Fruit fly (Drosophila melanogaster) whole organism, wandering third instar larva: ENCODE measurements around the gene CG11836.

Experiments used
- Abd-B ChIP-seq: fragments of >200 bp; optimal IDR thresholded peaks from 2 replicates; lab custom pipeline; 2017; ENCODE audit warnings: missing biosample characterization, missing genetic modification characterization
- CG32264 ChIP-seq: fragments of 200-800 bp; sonication (Bioruptor generic); optimal IDR thresholded peaks from 2 replicates; lab custom pipeline; 2016; ENCODE audit warnings: missing biosample characterization, missing genetic modification characterization
- CG9705 ChIP-seq: fragments of 200-800 bp; sonication (Bioruptor generic); optimal IDR thresholded peaks from 2 replicates; lab custom pipeline; 2018; ENCODE audit warnings: missing biosample characterization, mild to moderate bottlenecking, missing genetic modification characterization
- CrebA ChIP-seq: fragments of 200-800 bp; sonication (Bioruptor generic); optimal IDR thresholded peaks from 2 replicates; lab custom pipeline; 2016; ENCODE audit warnings: missing biosample characterization, mild to moderate bottlenecking, missing genetic modification characterization, borderline replicate concordance
- Dfd ChIP-seq: fragments of >200 bp; optimal IDR thresholded peaks from 2 replicates; lab custom pipeline; 2017; ENCODE audit warnings: missing biosample characterization, missing genetic modification characterization
- Dif ChIP-seq: fragments of 200-275, 200-300 bp; sonication (Bioruptor generic); optimal IDR thresholded peaks from 2 replicates; lab custom pipeline; 2018; ENCODE audit warnings: missing biosample characterization, missing genetic modification characterization; ENCODE audit not compliant: partially characterized antibody
- GATAd ChIP-seq: sonication (Bioruptor generic); optimal IDR thresholded peaks from 2 replicates; lab custom pipeline; 2016; ENCODE audit warnings: missing biosample characterization, missing genetic modification characterization
- HLH106 ChIP-seq: fragments of 200-800 bp; optimal IDR thresholded peaks from 3 replicates; lab custom pipeline; 2019; ENCODE audit warnings: missing biosample characterization, mild to moderate bottlenecking, missing genetic modification characterization, moderate library complexity
- Hnf4 ChIP-seq: fragments of 200-800 bp; sonication (Bioruptor generic); optimal IDR thresholded peaks from 2 replicates; lab custom pipeline; 2016; ENCODE audit warnings: missing biosample characterization, mild to moderate bottlenecking, missing genetic modification characterization
- Hr78 ChIP-seq: fragments of >200 bp; optimal IDR thresholded peaks from 2 replicates; lab custom pipeline; 2017; ENCODE audit warnings: missing biosample characterization, missing genetic modification characterization
- Hr83 ChIP-seq: fragments of 200-300 bp; sonication (Bioruptor generic); optimal IDR thresholded peaks from 2 replicates; lab custom pipeline; 2016; ENCODE audit warnings: missing biosample characterization, mild to moderate bottlenecking, missing genetic modification characterization, moderate library complexity; ENCODE audit not compliant: poor library complexity, severe bottlenecking
- Jra ChIP-seq: sonication (Bioruptor generic); optimal IDR thresholded peaks from 2 replicates; lab custom pipeline; 2016; ENCODE audit warnings: missing biosample characterization, missing genetic modification characterization
- Mio ChIP-seq: sonication (Bioruptor generic); optimal IDR thresholded peaks from 2 replicates; lab custom pipeline; 2016; ENCODE audit warnings: missing biosample characterization, missing genetic modification characterization
- Myc ChIP-seq: fragments of >200 bp; optimal IDR thresholded peaks from 2 replicates; lab custom pipeline; 2017
- N ChIP-seq: fragments of >200 bp; optimal IDR thresholded peaks from 2 replicates; lab custom pipeline; 2018; ENCODE audit warnings: missing biosample characterization, missing external identifiers, missing genetic modification characterization
- OdsH ChIP-seq: fragments of 200-800 bp; sonication (Bioruptor generic); optimal IDR thresholded peaks from 2 replicates; lab custom pipeline; 2016; ENCODE audit warnings: missing biosample characterization, mild to moderate bottlenecking, missing genetic modification characterization
- Rel ChIP-seq, 2 experiments: fragments of 200-800 bp; sonication (Bioruptor generic) in 1 of 2; optimal IDR thresholded peaks; 2 replicates in 1 of 2; 3 replicates in 1 of 2; lab custom pipeline; 2016 to 2019; ENCODE audit warnings: mild to moderate bottlenecking in 2 of 2, missing biosample characterization in 2 of 2, missing genetic modification characterization in 2 of 2, moderate library complexity in 1 of 2
- Sp1 ChIP-seq: fragments of 200-800 bp; sonication (Bioruptor generic); optimal IDR thresholded peaks from 3 replicates; lab custom pipeline; 2019; ENCODE audit warnings: missing biosample characterization, mild to moderate bottlenecking, missing genetic modification characterization, moderate library complexity
- Vsx2 ChIP-seq: fragments of 200-300, 225-300 bp; sonication (Bioruptor generic); optimal IDR thresholded peaks from 2 replicates; lab custom pipeline; 2018; ENCODE audit warnings: missing biosample characterization, missing genetic modification characterization; ENCODE audit not compliant: partially characterized antibody
- br ChIP-seq: fragments of 200-800 bp; sonication (Bioruptor generic); optimal IDR thresholded peaks from 2 replicates; lab custom pipeline; 2016; ENCODE audit warnings: missing biosample characterization, missing genetic modification characterization
- brk ChIP-seq: fragments of 200-800 bp; sonication (Bioruptor generic); optimal IDR thresholded peaks from 2 replicates; lab custom pipeline; 2016; ENCODE audit warnings: missing biosample characterization, mild to moderate bottlenecking, missing genetic modification characterization
- dl ChIP-seq, 2 experiments: fragments of 175-275, 200-275 bp in 1 of 2; fragments of 200-275 bp in 1 of 2; sonication (Bioruptor generic); optimal IDR thresholded peaks; lab custom pipeline; 2018; ENCODE audit warnings: mild to moderate bottlenecking in 2 of 2, missing biosample characterization in 2 of 2, missing genetic modification characterization in 2 of 2, moderate library complexity in 2 of 2; ENCODE audit not compliant: partially characterized antibody in 2 of 2, insufficient read depth in 1 of 2
- dmrt93B ChIP-seq: fragments of 200-800 bp; sonication (Bioruptor generic); optimal IDR thresholded peaks from 2 replicates; lab custom pipeline; 2018; ENCODE audit warnings: missing biosample characterization, mild to moderate bottlenecking, missing genetic modification characterization
- dsf ChIP-seq: sonication (Bioruptor generic); optimal IDR thresholded peaks from 2 replicates; lab custom pipeline; 2016; ENCODE audit warnings: missing biosample characterization, missing genetic modification characterization, borderline replicate concordance
- ey ChIP-seq: fragments of 200-800 bp; sonication (Bioruptor generic); optimal IDR thresholded peaks from 2 replicates; lab custom pipeline; 2016; ENCODE audit warnings: missing biosample characterization, missing genetic modification characterization
- foxo ChIP-seq, 2 experiments: fragments of 200-800 bp; sonication (Bioruptor generic); optimal IDR thresholded peaks; 2 replicates in 1 of 2; 3 replicates in 1 of 2; lab custom pipeline; 2016 to 2017; ENCODE audit warnings: missing biosample characterization in 2 of 2, missing genetic modification characterization in 2 of 2
- fru ChIP-seq: fragments of 200-800 bp; sonication (Bioruptor generic); optimal IDR thresholded peaks from 3 replicates; lab custom pipeline; 2016; ENCODE audit warnings: missing biosample characterization, mild to moderate bottlenecking, missing genetic modification characterization
- h ChIP-seq: fragments of 200-800 bp; sonication (Bioruptor generic); optimal IDR thresholded peaks from 3 replicates; lab custom pipeline; 2016; ENCODE audit warnings: missing biosample characterization, mild to moderate bottlenecking, missing genetic modification characterization
- jim ChIP-seq: fragments of 175-275, 200-325 bp; sonication (Bioruptor generic); optimal IDR thresholded peaks from 2 replicates; lab custom pipeline; 2016; ENCODE audit warnings: missing biosample characterization, mild to moderate bottlenecking, missing genetic modification characterization
- lola ChIP-seq: fragments of >200 bp; optimal IDR thresholded peaks from 2 replicates; lab custom pipeline; 2017; ENCODE audit warnings: missing biosample characterization, missing genetic modification characterization
- pan ChIP-seq: fragments of >200 bp; optimal IDR thresholded peaks from 2 replicates; lab custom pipeline; 2017
- psq ChIP-seq: fragments of 200-800 bp; sonication (Bioruptor generic); optimal IDR thresholded peaks from 3 replicates; lab custom pipeline; 2017; ENCODE audit warnings: missing biosample characterization, mild to moderate bottlenecking, missing genetic modification characterization, moderate library complexity
- rgr ChIP-seq: fragments of 200-800 bp; sonication (Bioruptor generic); optimal IDR thresholded peaks from 3 replicates; lab custom pipeline; 2016; ENCODE audit warnings: missing biosample characterization, mild to moderate bottlenecking, missing genetic modification characterization
- sage ChIP-seq: fragments of 200-800 bp; sonication (Bioruptor generic); optimal IDR thresholded peaks from 2 replicates; lab custom pipeline; 2016; ENCODE audit warnings: missing biosample characterization, mild to moderate bottlenecking, missing genetic modification characterization
- sv ChIP-seq: fragments of 200-800 bp; sonication (Bioruptor generic); optimal IDR thresholded peaks from 3 replicates; lab custom pipeline; 2016; ENCODE audit warnings: missing biosample characterization, missing genetic modification characterization
- tai ChIP-seq: sonication (Bioruptor generic); optimal IDR thresholded peaks from 2 replicates; lab custom pipeline; 2016; ENCODE audit warnings: missing biosample characterization, missing genetic modification characterization
- usp ChIP-seq: fragments of >200 bp; optimal IDR thresholded peaks from 2 replicates; lab custom pipeline; 2017; ENCODE audit warnings: missing biosample characterization, missing genetic modification characterization
- woc ChIP-seq: sonication (Bioruptor generic); optimal IDR thresholded peaks from 2 replicates; lab custom pipeline; 2016; ENCODE audit warnings: missing biosample characterization, mild to moderate bottlenecking, missing genetic modification characterization

Gene CG11836

DNA sequence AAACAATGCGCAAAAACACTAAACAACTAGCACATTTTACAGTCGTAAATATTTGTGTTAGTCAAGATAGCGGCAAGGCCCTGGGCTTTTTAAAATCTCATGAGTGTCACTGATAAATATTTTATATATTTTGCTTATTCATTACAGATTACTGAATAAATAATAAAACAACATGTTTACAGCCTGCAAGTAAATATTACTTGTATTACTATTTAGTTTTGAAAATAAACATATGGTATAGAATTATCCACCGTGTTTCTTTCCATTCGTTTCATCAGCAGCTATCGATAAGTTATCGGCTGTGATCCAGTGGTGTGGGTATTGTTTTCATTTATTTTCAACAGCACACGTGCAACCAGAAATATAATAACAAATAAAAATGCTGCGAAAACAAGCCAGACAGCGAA, 3.6 kb downstream of the CG11836 start, which contains the start of the genes shams and CG11920:
Gene shams (minus strand): TSS at position 50 of the 407 bp plus-strand sequence.
Gene CG11920 (plus strand): TSS at position 320 of the 407 bp plus-strand sequence.
- TF ChIP-seq usp (GFP tag; lab: Kevin White, UChicago) (no peak), woc (GFP tag; lab: Kevin White, UChicago) (peak; percentile 55), CG32264 (GFP tag; lab: Kevin White, UChicago) (no peak), dmrt93B (no peak), h (GFP tag; lab: Kevin White, UChicago) (no peak), CG9705 (GFP tag; lab: Kevin White, UChicago) (no peak), brk (peak; percentile 73), Mio (no peak), Hnf4 (GFP tag; lab: Kevin White, UChicago) (peak; percentile 20), lola (GFP tag; lab: Kevin White, UChicago) (no peak), fru (GFP tag; lab: Kevin White, UChicago) (no peak), sv (GFP tag; lab: Kevin White, UChicago) (no peak), N (GFP tag; lab: Kevin White, UChicago) (no peak), Dfd (GFP tag; lab: Kevin White, UChicago) (no peak), jim (GFP tag; lab: Kevin White, UChicago) (no peak), dsf (GFP tag; lab: Kevin White, UChicago) (no peak), GATAd (GFP tag; lab: Kevin White, UChicago) (no peak), Myc (lab: Kevin White, UChicago) (peak; percentile 47), Hr78 (no peak), pan (lab: Kevin White, UChicago) (no peak), Hr83 (GFP tag; lab: Kevin White, UChicago) (no peak), foxo (GFP tag; optimal IDR thresholded peaks at IDR 0.05; lab: Kevin White, UChicago) (no peak), Vsx2 (no peak), Jra (GFP tag; lab: Kevin White, UChicago) (peak; percentile 13), Dif (GFP tag; lab: Kevin White, UChicago) (no peak), ey (no peak), tai (GFP tag; lab: Kevin White, UChicago) (no peak), Rel (GFP tag; optimal IDR thresholded peaks at IDR 0.05; lab: Kevin White, UChicago) (no peak), Rel (tag; optimal IDR thresholded peaks at IDR 0.05; lab: Kevin White, UChicago) (peak; percentile 17), sage (GFP tag; lab: Kevin White, UChicago) (no peak), psq (GFP tag; lab: Kevin White, UChicago) (no peak), br (GFP tag; lab: Kevin White, UChicago) (no peak), dl (GFP tag; optimal IDR thresholded peaks at IDR 0.05; lab: Kevin White, UChicago; ENCODE audit: insufficient read depth in 1 of 2, partially characterized antibody in 2 of 2) (no peak), Sp1 (GFP tag; lab: Kevin White, UChicago) (no peak), OdsH (peak; percentile 25), CrebA (GFP tag; lab: Kevin White, UChicago) (no peak), Abd-B (GFP tag; lab: Kevin White, UChicago) (no peak), rgr (GFP tag; lab: Kevin White, UChicago) (no peak), HLH106 (tag; lab: Kevin White, UChicago) (peak; percentile 17)

DNA sequence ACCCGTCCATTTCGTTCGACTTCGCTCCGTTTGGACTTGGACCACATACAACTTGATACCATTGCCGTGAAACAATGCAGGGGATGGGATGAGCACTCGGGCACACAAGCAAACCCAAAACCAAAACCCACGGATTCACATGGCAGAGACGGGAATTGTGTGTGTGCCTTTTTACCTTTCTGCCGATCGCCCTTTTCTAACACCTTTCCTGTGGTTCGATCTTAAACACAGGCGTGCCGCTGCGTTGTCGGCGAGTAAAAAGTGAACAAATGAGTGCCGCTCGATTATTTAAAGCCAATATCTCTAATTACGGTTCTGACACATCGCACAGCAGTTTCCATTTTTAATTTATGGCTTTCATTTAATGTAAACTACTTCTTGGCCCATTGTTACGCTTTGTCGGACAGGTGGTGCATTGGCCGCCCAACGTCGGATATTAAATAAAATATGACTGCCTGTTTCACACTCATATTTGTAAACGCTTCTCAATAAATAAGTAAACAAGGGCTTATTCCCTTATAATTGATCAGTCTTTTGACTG, 6.4 kb downstream of the CG11836 start:
- TF ChIP-seq Jra (GFP tag; lab: Kevin White, UChicago) (no peak), OdsH (no peak), N (GFP tag; lab: Kevin White, UChicago) (no peak), Vsx2 (no peak), brk (no peak), br (GFP tag; lab: Kevin White, UChicago) (no peak), sage (GFP tag; lab: Kevin White, UChicago) (no peak), woc (GFP tag; lab: Kevin White, UChicago) (no peak), Dif (GFP tag; lab: Kevin White, UChicago) (no peak), usp (GFP tag; lab: Kevin White, UChicago) (no peak), Sp1 (GFP tag; lab: Kevin White, UChicago) (no peak), Dfd (GFP tag; lab: Kevin White, UChicago) (no peak), tai (GFP tag; lab: Kevin White, UChicago) (no peak), foxo (GFP tag; optimal IDR thresholded peaks at IDR 0.05; lab: Kevin White, UChicago) (no peak), dmrt93B (no peak), sv (GFP tag; lab: Kevin White, UChicago) (no peak), CG9705 (GFP tag; lab: Kevin White, UChicago) (no peak), Abd-B (GFP tag; lab: Kevin White, UChicago) (no peak), fru (GFP tag; lab: Kevin White, UChicago) (no peak), dl (GFP tag; optimal IDR thresholded peaks at IDR 0.05; lab: Kevin White, UChicago; ENCODE audit: insufficient read depth in 1 of 2, partially characterized antibody in 2 of 2) (no peak)
